Fruit fly (Drosophila melanogaster) whole organism, embryonic: Measurements from ENCODE around the gene CG5043.
A peak's percentile ranks its signal among the peaks of the same experiment; 100 is the strongest.

Source experiments
- Ada2b ChIP-seq: fragments of 200-800 bp; sonication (Bioruptor generic); IDR thresholded peaks from 2 replicates; pipeline ENCODE4 v1.3.6; 2022; ENCODE audit warnings: missing biosample characterization, missing genetic modification characterization
- Atf-2 ChIP-seq: fragments of 200-800 bp; sonication (Bioruptor generic); optimal IDR thresholded peaks from 2 replicates; lab custom pipeline; 2016; ENCODE audit warnings: missing biosample characterization, missing genetic modification characterization
- CG10209 ChIP-seq: fragments of 200-800 bp; sonication (Bioruptor generic); optimal IDR thresholded peaks from 3 replicates; lab custom pipeline; 2017; ENCODE audit warnings: missing biosample characterization, mild to moderate bottlenecking, missing genetic modification characterization, missing genetic modification reagents
- CG11723 ChIP-seq: fragments of 200-800 bp; sonication (Bioruptor generic); optimal IDR thresholded peaks from 2 replicates; lab custom pipeline; 2017; ENCODE audit warnings: missing biosample characterization, mild to moderate bottlenecking, missing genetic modification characterization
- CG12236 ChIP-seq: fragments of 200-800 bp; sonication (Bioruptor generic); optimal IDR thresholded peaks from 2 replicates; lab custom pipeline; 2016; ENCODE audit warnings: missing biosample characterization, missing genetic modification characterization
- CG1529 ChIP-seq: fragments of 200-800 bp; sonication (Bioruptor generic); optimal IDR thresholded peaks from 3 replicates; lab custom pipeline; 2018; ENCODE audit warnings: missing biosample characterization, missing genetic modification characterization
- CG31441 ChIP-seq: fragments of 200-800 bp; sonication (Bioruptor generic); IDR thresholded peaks from 2 replicates; pipeline ENCODE4 v1.3.6; 2022; ENCODE audit warnings: missing biosample characterization, missing genetic modification characterization
- CG6791 ChIP-seq: fragments of 200-800 bp; sonication (Bioruptor generic); IDR thresholded peaks from 3 replicates; pipeline ENCODE4 v1.3.6; 2022; ENCODE audit warnings: missing biosample characterization, missing genetic modification characterization; ENCODE audit not compliant: partially characterized antibody
- CG7928 ChIP-seq: fragments of 200-800 bp; sonication (Bioruptor generic); optimal IDR thresholded peaks from 2 replicates; lab custom pipeline; 2017; ENCODE audit warnings: missing biosample characterization, mild to moderate bottlenecking, missing genetic modification characterization
- Drgx ChIP-seq: fragments of 200-800 bp; sonication (Bioruptor generic); IDR thresholded peaks from 2 replicates; pipeline ENCODE4 v1.3.6; 2022; ENCODE audit warnings: missing biosample characterization, missing genetic modification characterization
- E2f1 ChIP-seq: fragments of 200-800 bp; sonication (Bioruptor generic); IDR thresholded peaks from 2 replicates; pipeline ENCODE4 v1.3.6; 2022; ENCODE audit warnings: missing biosample characterization, missing genetic modification characterization
- Elba2 ChIP-seq: fragments of 200-800 bp; sonication (Bioruptor generic); optimal IDR thresholded peaks from 3 replicates; lab custom pipeline; 2016; ENCODE audit warnings: missing biosample characterization, missing genetic modification characterization
- Ets65A ChIP-seq: fragments of 200-800 bp; sonication (Bioruptor generic); peaks from one replicate; lab custom pipeline; 2016; ENCODE audit warnings: missing biosample characterization, missing genetic modification characterization
- HLH4C ChIP-seq: fragments of 200-800 bp; sonication (Bioruptor generic); IDR thresholded peaks from 3 replicates; pipeline ENCODE4 v1.3.6; 2022; ENCODE audit warnings: missing biosample characterization, missing genetic modification characterization; ENCODE audit not compliant: partially characterized antibody
- Hmx ChIP-seq: fragments of 200-800 bp; sonication (Bioruptor generic); optimal IDR thresholded peaks from 2 replicates; lab custom pipeline; 2016; ENCODE audit warnings: missing biosample characterization, missing genetic modification characterization
- Hr51 ChIP-seq, 2 experiments: fragments of 200-800 bp; sonication (Bioruptor generic); optimal IDR thresholded peaks; 2 replicates in 1 of 2; 3 replicates in 1 of 2; lab custom pipeline; 2016 to 2018; ENCODE audit warnings: missing biosample characterization in 2 of 2, missing genetic modification characterization in 2 of 2, mild to moderate bottlenecking in 1 of 2, moderate library complexity in 1 of 2
- Poxn ChIP-seq: fragments of 200-800 bp; sonication (Bioruptor generic); IDR thresholded peaks from 2 replicates; pipeline ENCODE4 v1.3.6; 2022; ENCODE audit warnings: missing biosample characterization, missing genetic modification characterization
- Ptx1 ChIP-seq: fragments of 200-800 bp; sonication (Bioruptor generic); IDR thresholded peaks from 2 replicates; pipeline ENCODE4 v1.3.6; 2022; ENCODE audit warnings: missing biosample characterization, missing genetic modification characterization
- Ravus ChIP-seq: fragments of 200-800 bp; sonication (Bioruptor generic); IDR thresholded peaks from 2 replicates; pipeline ENCODE4 v1.3.6; 2022; ENCODE audit warnings: missing biosample characterization, missing genetic modification characterization
- Sox102F ChIP-seq: fragments of 200-800 bp; sonication (Bioruptor generic); optimal IDR thresholded peaks from 2 replicates; lab custom pipeline; 2018; ENCODE audit warnings: missing biosample characterization, mild to moderate bottlenecking, missing genetic modification characterization, moderate library complexity
- bbx ChIP-seq: fragments of 200-800 bp; sonication (Bioruptor generic); IDR thresholded peaks from 2 replicates; pipeline ENCODE4 v1.3.6; 2022; ENCODE audit warnings: missing biosample characterization, missing genetic modification characterization; ENCODE audit not compliant: partially characterized antibody
- bsh ChIP-seq, 2 experiments: fragments of 200-800 bp; sonication (Bioruptor generic); optimal IDR thresholded peaks; 2 replicates each; lab custom pipeline; 2017 to 2018; ENCODE audit warnings: mild to moderate bottlenecking in 2 of 2, missing biosample characterization in 2 of 2, missing genetic modification characterization in 2 of 2, moderate library complexity in 1 of 2
- crp ChIP-seq, 2 experiments: fragments of 200-800 bp; sonication (Bioruptor generic); optimal IDR thresholded peaks; 2 replicates in 1 of 2; 3 replicates in 1 of 2; lab custom pipeline; 2017; ENCODE audit warnings: missing biosample characterization in 2 of 2, missing genetic modification characterization in 2 of 2, mild to moderate bottlenecking in 1 of 2, moderate library complexity in 1 of 2
- gce ChIP-seq: fragments of 200-800 bp; sonication (Bioruptor generic); IDR thresholded peaks from 3 replicates; pipeline ENCODE4 v1.3.6; 2022; ENCODE audit warnings: missing biosample characterization, missing genetic modification characterization
- gem ChIP-seq: fragments of 200-800 bp; sonication (Bioruptor generic); optimal IDR thresholded peaks from 2 replicates; lab custom pipeline; 2019; ENCODE audit warnings: missing biosample characterization, mild to moderate bottlenecking, missing genetic modification characterization, moderate library complexity
- hkb ChIP-seq, 2 experiments: fragments of 200-800 bp in 1 of 2; fragments of >200 bp in 1 of 2; sonication (Bioruptor generic) in 1 of 2; IDR thresholded peaks in 1 of 2; optimal IDR thresholded peaks in 1 of 2; 2 replicates each; pipeline versions ENCODE4 v1.3.6 to Lab custom; 2017 to 2022; ENCODE audit warnings: missing biosample characterization in 1 of 2, missing genetic modification characterization in 1 of 2
- kay ChIP-seq: fragments of 200-800 bp; sonication (Bioruptor generic); optimal IDR thresholded peaks from 2 replicates; lab custom pipeline; 2016; ENCODE audit warnings: missing biosample characterization, missing genetic modification characterization
- lab ChIP-seq: fragments of 200-800 bp; sonication (Bioruptor generic); optimal IDR thresholded peaks from 3 replicates; lab custom pipeline; 2017; ENCODE audit warnings: missing biosample characterization, missing genetic modification characterization, mild to moderate bottlenecking, moderate library complexity, missing genetic modification reagents
- nau ChIP-seq: fragments of 200-800 bp; sonication (Bioruptor generic); optimal IDR thresholded peaks from 3 replicates; lab custom pipeline; 2017; ENCODE audit warnings: missing biosample characterization, mild to moderate bottlenecking, missing genetic modification characterization, missing genetic modification reagents
- prd ChIP-seq, 3 experiments: fragments of >200 bp in 2 of 3; fragments of 200-800 bp in 1 of 3; sonication (Bioruptor generic) in 1 of 3; optimal IDR thresholded peaks in 2 of 3; IDR thresholded peaks in 1 of 3; 2 replicates in 2 of 3; 3 replicates in 1 of 3; pipeline versions ENCODE4 v1.3.6 to Lab custom; 2017 to 2022; ENCODE audit warnings: missing biosample characterization in 1 of 3, missing genetic modification characterization in 1 of 3
- repo ChIP-seq: fragments of 200-800 bp; sonication (Bioruptor generic); optimal IDR thresholded peaks from 2 replicates; lab custom pipeline; 2016; ENCODE audit warnings: missing biosample characterization, missing genetic modification characterization
- row ChIP-seq: fragments of 200-800 bp; sonication (Bioruptor generic); IDR thresholded peaks from 3 replicates; pipeline ENCODE4 v1.3.6; 2022; ENCODE audit warnings: missing biosample characterization, missing genetic modification characterization
- salm ChIP-seq: fragments of 200-800 bp; sonication (Bioruptor generic); optimal IDR thresholded peaks from 2 replicates; lab custom pipeline; 2018; ENCODE audit warnings: missing biosample characterization, mild to moderate bottlenecking, missing genetic modification characterization
- ssp ChIP-seq: fragments of 200-800 bp; sonication (Bioruptor generic); IDR thresholded peaks from 2 replicates; pipeline ENCODE4 v1.3.6; 2022; ENCODE audit warnings: missing biosample characterization, missing genetic modification characterization
- tap ChIP-seq: fragments of 200-800 bp; optimal IDR thresholded peaks from 3 replicates; lab custom pipeline; 2019; ENCODE audit warnings: missing biosample characterization, mild to moderate bottlenecking, missing genetic modification characterization, moderate library complexity
- unpg ChIP-seq: fragments of 200-800 bp; sonication (Bioruptor generic); optimal IDR thresholded peaks from 3 replicates; lab custom pipeline; 2018; ENCODE audit warnings: missing biosample characterization, mild to moderate bottlenecking, missing genetic modification characterization, moderate library complexity
- zfh2 ChIP-seq: fragments of 200-800 bp; sonication (Bioruptor generic); optimal IDR thresholded peaks from 2 replicates; lab custom pipeline; 2016; ENCODE audit warnings: missing biosample characterization, missing genetic modification characterization

The CG5043 gene

DNA sequence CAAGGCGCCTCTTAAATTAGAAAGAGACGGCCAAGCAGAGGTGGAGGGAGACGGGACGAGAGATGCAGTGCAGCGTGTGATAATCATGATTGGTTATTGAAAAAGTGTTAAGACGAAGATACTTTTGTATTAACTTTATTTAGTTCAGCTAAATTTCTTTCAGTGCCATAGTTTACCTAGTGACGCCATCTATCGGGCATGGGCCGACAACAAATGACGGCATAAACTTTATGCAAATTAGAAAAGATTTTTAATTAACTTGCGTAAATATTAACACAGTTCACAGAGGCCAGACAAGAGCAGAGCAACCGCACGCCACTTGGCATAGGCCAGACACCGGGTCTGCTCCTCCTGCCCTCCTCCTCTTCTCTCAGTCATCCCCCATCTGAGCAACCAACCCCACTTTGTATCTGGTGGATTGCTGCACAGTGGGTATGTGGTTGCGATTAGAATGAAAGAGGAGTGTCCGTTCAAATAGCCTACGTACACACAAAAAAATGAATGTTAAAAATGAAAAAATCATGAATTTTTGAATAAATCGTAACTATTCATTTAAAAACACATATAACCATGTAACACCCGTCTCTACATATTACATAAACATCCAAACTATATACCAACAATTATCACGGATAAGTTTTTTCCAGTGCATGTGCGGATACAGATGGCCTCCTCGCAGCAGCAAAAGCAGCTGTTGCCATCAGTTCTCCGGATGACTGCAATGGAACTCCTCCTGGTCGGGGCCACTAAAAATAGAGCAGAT lies 32.4 kb downstream of the CG5043 start (continued):
- TF ChIP-seq CG12236, result peak; percentile 75
- TF ChIP-seq ssp (GFP tag; lab: Robert Waterston, UW), result peak; percentile 74
- peak; percentile 32 for TF ChIP-seq CG11723 (GFP tag; lab: Kevin White, UChicago)
- no peak for TF ChIP-seq Elba2 (GFP tag; lab: Kevin White, UChicago)
- no peak for TF ChIP-seq hkb (optimal IDR thresholded peaks at IDR 0.05; lab: Kevin White, UChicago)
- peak; percentile 87 for TF ChIP-seq hkb (GFP tag; IDR thresholded peaks at IDR 0.05; lab: Robert Waterston, UW)
- no peak for TF ChIP-seq Ravus
- TF ChIP-seq kay (GFP tag; lab: Kevin White, UChicago), result peak; percentile 63
- no peak for TF ChIP-seq HLH4C (GFP tag; lab: Robert Waterston, UW)
- peak; percentile 76 for TF ChIP-seq CG1529
- peak; percentile 80 for TF ChIP-seq Atf-2
- TF ChIP-seq crp (GFP tag; optimal IDR thresholded peaks at IDR 0.05; lab: Kevin White, UChicago), result peak in 1 of 2 experiments; percentile 45
- TF ChIP-seq repo, result peak; percentile 70
- peak; percentile 73 for TF ChIP-seq CG10209 (GFP tag; lab: Kevin White, UChicago)
- TF ChIP-seq CG31441 (GFP tag; lab: Robert Waterston, UW), result no peak; the same call in none of the 2 replicates
- TF ChIP-seq nau (GFP tag; lab: Kevin White, UChicago), result peak; percentile 97
- TF ChIP-seq Hmx (GFP tag; lab: Kevin White, UChicago), result no peak
- no peak for TF ChIP-seq bbx (GFP tag; lab: Robert Waterston, UW)
- TF ChIP-seq Poxn (GFP tag; lab: Robert Waterston, UW), result no peak
- no peak for TF ChIP-seq zfh2 (GFP tag; lab: Kevin White, UChicago)
- TF ChIP-seq E2f1, result peak; percentile 71
- no peak for TF ChIP-seq CG6791 (GFP tag; lab: Robert Waterston, UW)

DNA sequence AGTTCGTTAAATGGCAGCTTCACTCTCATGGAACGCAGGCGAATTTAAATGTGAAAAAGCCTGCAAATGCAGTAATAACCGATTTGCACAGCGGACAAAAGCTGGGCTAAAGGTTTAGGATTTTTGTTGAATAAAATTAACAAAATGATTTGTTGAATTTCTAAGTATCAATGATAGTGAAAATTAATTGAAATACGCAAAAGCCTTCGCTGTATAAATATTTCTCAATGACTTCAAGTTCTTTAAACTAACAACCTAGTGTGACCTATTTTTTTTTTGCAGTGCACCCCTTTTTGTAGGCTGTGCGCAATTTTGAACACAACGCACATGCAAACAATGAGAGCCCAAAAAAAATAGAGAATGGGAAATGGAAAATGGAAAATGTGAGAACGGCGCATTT lies 33.3 kb downstream of the CG5043 start:
- TF ChIP-seq CG7928 (GFP tag; lab: Kevin White, UChicago), result no peak
- no peak for TF ChIP-seq prd (optimal IDR thresholded peaks at IDR 0.05; lab: Kevin White, UChicago)
- peak; percentile 24; the same call in 1 of the 3 replicates for TF ChIP-seq prd (GFP tag; IDR thresholded peaks at IDR 0.05; lab: Robert Waterston, UW)
- TF ChIP-seq gce (GFP tag; lab: Robert Waterston, UW), result no peak
- peak; percentile 74 for TF ChIP-seq Ets65A (GFP tag; lab: Kevin White, UChicago)
- TF ChIP-seq salm (tag; lab: Kevin White, UChicago), result no peak
- TF ChIP-seq tap (tag; lab: Kevin White, UChicago), result no peak
- peak in 1 of 2 experiments; percentile 30 for TF ChIP-seq bsh (GFP tag; optimal IDR thresholded peaks at IDR 0.05; lab: Kevin White, UChicago)
- TF ChIP-seq row (GFP tag; lab: Robert Waterston, UW), result peak; percentile 14; the same call in 1 of the 3 replicates
- TF ChIP-seq Ada2b (GFP tag; lab: Robert Waterston, UW), result peak; percentile 19; the same call in 1 of the 2 replicates
- peak; percentile 2 for TF ChIP-seq unpg (GFP tag; lab: Kevin White, UChicago)
- peak; percentile 11; the same call in 1 of the 2 replicates for TF ChIP-seq Drgx (GFP tag; lab: Robert Waterston, UW)
- peak; percentile 30 for TF ChIP-seq lab
- TF ChIP-seq Ptx1, result 0 out of 2 replicates have a peak, but pooled peaks have one; percentile 9
- peak; percentile 30 for TF ChIP-seq gem (tag; lab: Kevin White, UChicago)
- peak; percentile 39 for TF ChIP-seq Sox102F
- peak in 1 of 2 experiments; percentile 26 for TF ChIP-seq Hr51 (GFP tag; optimal IDR thresholded peaks at IDR 0.05; lab: Kevin White, UChicago)
- TF ChIP-seq, all 482 proteins: peak for 12
